Worm (Caenorhabditis elegans): ENCODE data around the gene cdh-4.
A peak's percentile ranks its signal among the peaks of the same experiment; 100 is the strongest.

Gene cdh-4

ce11 chrIII:4487271-4487670, 32.9 kb upstream of the cdh-4 start:
- TF ChIP-seq pag-3 (tag; optimal IDR thresholded peaks at IDR 0.05; ENCODE audit: borderline replicate concordance) = no peak
- no peak for TF ChIP-seq ceh-18 (tag; optimal IDR thresholded peaks at IDR 0.05)
- no peak for TF ChIP-seq npax-4 (tag; optimal IDR thresholded peaks at IDR 0.05)
- no peak for TF ChIP-seq ceh-45 (GFP tag; IDR thresholded peaks at IDR 0.05)
- no peak for TF ChIP-seq ceh-48 (tag; optimal IDR thresholded peaks at IDR 0.05)
- TF ChIP-seq pha-4 (tag; optimal IDR thresholded peaks at IDR 0.05) = no peak
- TF ChIP-seq elt-2 (tag; optimal IDR thresholded peaks at IDR 0.05) = no peak
- TF ChIP-seq K09A11.1 (tag; optimal IDR thresholded peaks at IDR 0.05; ENCODE audit: insufficient read depth) = no peak

- TF ChIP-seq ceh-45 (GFP tag; IDR thresholded peaks at IDR 0.05) (no peak), nhr-11 (tag; optimal IDR thresholded peaks at IDR 0.05) (no peak), pax-1 (tag; optimal IDR thresholded peaks at IDR 0.05) (no peak), pha-2 (tag; optimal IDR thresholded peaks at IDR 0.05) (no peak)
These were observed 31.2 kb upstream of the cdh-4 start, which contains the start of gene cpg-1 for ce11 chrIII:4488892-4489409. Gene cpg-1 (plus strand): TSS chrIII:4489359.

- TF ChIP-seq lin-11 (tag; optimal IDR thresholded peaks at IDR 0.05) = no peak
- no peak for TF ChIP-seq F13H6.1 (tag; optimal IDR thresholded peaks at IDR 0.05)
- no peak for TF ChIP-seq ahr-1 (tag; optimal IDR thresholded peaks at IDR 0.05)
- TF ChIP-seq ceh-45 (GFP tag; IDR thresholded peaks at IDR 0.05) = no peak
- TF ChIP-seq T23F11.4 (GFP tag; optimal IDR thresholded peaks at IDR 0.05) = no peak
- no peak for TF ChIP-seq Y22D7AL.16 (tag; optimal IDR thresholded peaks at IDR 0.05)
- no peak for TF ChIP-seq ama-1 (optimal IDR thresholded peaks at IDR 0.05)
These were observed 28.7 kb upstream of the cdh-4 start for ce11 chrIII:4491164-4492144.

- TF ChIP-seq tbx-2 (tag; optimal IDR thresholded peaks at IDR 0.05) (no peak), nhr-11 (tag; optimal IDR thresholded peaks at IDR 0.05) (no peak), ceh-24 (tag; optimal IDR thresholded peaks at IDR 0.05) (no peak)
These were observed 27.0 kb upstream of the cdh-4 start for ce11 chrIII:4493008-4493777.

- no peak for TF ChIP-seq C08G9.2 (tag; optimal IDR thresholded peaks at IDR 0.05)
- TF ChIP-seq hlh-30 (tag; optimal IDR thresholded peaks at IDR 0.05; ENCODE audit: insufficient read depth) = peak; percentile 63
- TF ChIP-seq ztf-16 (tag; optimal IDR thresholded peaks at IDR 0.05) = no peak
- no peak for TF ChIP-seq ceh-2 (tag; optimal IDR thresholded peaks at IDR 0.05)
- no peak for TF ChIP-seq fkh-6 (tag; optimal IDR thresholded peaks at IDR 0.05)
- TF ChIP-seq pha-2 (tag; optimal IDR thresholded peaks at IDR 0.05) = no peak
- no peak for TF ChIP-seq pha-4 (tag; optimal IDR thresholded peaks at IDR 0.05)
- no peak for TF ChIP-seq sox-4 (tag; optimal IDR thresholded peaks at IDR 0.05)
- no peak for TF ChIP-seq ama-1 (optimal IDR thresholded peaks at IDR 0.05)
- no peak for TF ChIP-seq mec-3 (tag; optimal IDR thresholded peaks at IDR 0.05; ENCODE audit: borderline replicate concordance)
- TF ChIP-seq elt-2 (tag; optimal IDR thresholded peaks at IDR 0.05) = peak; percentile 50
These were observed 25.6 kb upstream of the cdh-4 start for ce11 chrIII:4494541-4495010.

ce11 chrIII:4495250-4495649, 24.9 kb upstream of the cdh-4 start:
- TF ChIP-seq ceh-31 (tag; optimal IDR thresholded peaks at IDR 0.05) (no peak), lim-6 (tag; optimal IDR thresholded peaks at IDR 0.05) (no peak), odd-2 (tag; optimal IDR thresholded peaks at IDR 0.05) (no peak), nhr-11 (tag; optimal IDR thresholded peaks at IDR 0.05) (no peak), syd-9 (tag; optimal IDR thresholded peaks at IDR 0.05) (no peak), pros-1 (tag; optimal IDR thresholded peaks at IDR 0.05) (no peak)
